Worm (Caenorhabditis elegans) whole organism, L1 larva: Measurements from ENCODE around the gene JC8.7.

ENCODE experiments used
- efl-3 ChIP-seq: fragments of 200-800 bp; sonication (Bioruptor generic); optimal IDR thresholded peaks from 2 replicates; lab custom pipeline; 2018; ENCODE audit warnings: mild to moderate bottlenecking, missing genetic modification characterization, missing compliant biosample characterization
- elt-2 ChIP-seq: sonication (generic microtip); optimal IDR thresholded peaks from 2 replicates; lab custom pipeline; 2016; ENCODE audit warnings: missing genetic modification characterization, mild to moderate bottlenecking, inconsistent platforms, missing compliant biosample characterization, missing genetic modification reagents
- fkh-10 ChIP-seq: sonication (generic microtip); optimal IDR thresholded peaks from 2 replicates; lab custom pipeline; 2017; ENCODE audit warnings: missing biosample characterization, missing genetic modification reagents, missing genetic modification characterization
- fos-1 ChIP-seq: fragments of 150-350 bp; optimal IDR thresholded peaks from 2 replicates; lab custom pipeline; 2014; ENCODE audit warnings: missing biosample characterization, missing genetic modification characterization
- mdl-1 ChIP-seq, 2 experiments: fragments of 150-350 bp; optimal IDR thresholded peaks; 2 replicates each; lab custom pipeline; 2014 to 2017; ENCODE audit warnings: missing biosample characterization in 2 of 2, missing genetic modification characterization in 2 of 2, inconsistent platforms in 1 of 2
- nhr-237 ChIP-seq: fragments of 150-350 bp; optimal IDR thresholded peaks from 2 replicates; lab custom pipeline; 2014; ENCODE audit warnings: missing biosample characterization, missing genetic modification characterization
- nhr-76 ChIP-seq: sonication (generic microtip); optimal IDR thresholded peaks from 2 replicates; lab custom pipeline; 2017; ENCODE audit warnings: missing biosample characterization, missing genetic modification characterization
- pag-3 ChIP-seq: sonication (generic microtip); optimal IDR thresholded peaks from 2 replicates; lab custom pipeline; 2017; ENCODE audit warnings: missing genetic modification characterization, mild to moderate bottlenecking, missing compliant biosample characterization, antibody characterized with exemption, borderline replicate concordance; ENCODE audit not compliant: insufficient read depth
- rnt-1 ChIP-seq: sonication (generic microtip); optimal IDR thresholded peaks from 2 replicates; lab custom pipeline; 2016; ENCODE audit warnings: mild to moderate bottlenecking, missing genetic modification characterization, moderate library complexity, missing compliant biosample characterization
- sptf-1 ChIP-seq: fragments of 150-350 bp; optimal IDR thresholded peaks from 2 replicates; lab custom pipeline; 2014; ENCODE audit warnings: missing biosample characterization, missing genetic modification characterization
- unc-30 ChIP-seq: sonication (generic microtip); optimal IDR thresholded peaks from 2 replicates; lab custom pipeline; 2017; ENCODE audit warnings: missing biosample characterization, missing genetic modification characterization
- unc-62 ChIP-seq: fragments of 150-350 bp; optimal IDR thresholded peaks from 2 replicates; lab custom pipeline; 2014; ENCODE audit warnings: missing biosample characterization, missing genetic modification reagents, missing genetic modification characterization
- zag-1 ChIP-seq: fragments of 150-350 bp; optimal IDR thresholded peaks from 2 replicates; lab custom pipeline; 2014; ENCODE audit warnings: missing biosample characterization, missing genetic modification characterization

ce11 chrIV:13231393-13231792, 15.7 kb upstream of the JC8.7 start:
- TF ChIP-seq fos-1 (tag; lab: Kevin White, UChicago): no peak
- TF ChIP-seq unc-30: no peak
- TF ChIP-seq mdl-1 (tag; optimal IDR thresholded peaks at IDR 0.05; lab: Kevin White, UChicago): no peak
- no peak for TF ChIP-seq zag-1 (tag; lab: Kevin White, UChicago)
- no peak for TF ChIP-seq elt-2 (tag; lab: Kevin White, UChicago)
- no peak for TF ChIP-seq sptf-1 (tag; lab: Kevin White, UChicago)
- no peak for TF ChIP-seq efl-3 (GFP tag; lab: Kevin White, UChicago)
- no peak for TF ChIP-seq unc-62
- TF ChIP-seq pag-3: no peak
- no peak for TF ChIP-seq rnt-1 (tag; lab: Kevin White, UChicago)
- no peak for TF ChIP-seq nhr-237 (tag; lab: Kevin White, UChicago)
- TF ChIP-seq fkh-10: no peak
- TF ChIP-seq nhr-76: no peak
